Fruit fly (Drosophila melanogaster): ENCODE data around the gene CG45076.

DNA sequence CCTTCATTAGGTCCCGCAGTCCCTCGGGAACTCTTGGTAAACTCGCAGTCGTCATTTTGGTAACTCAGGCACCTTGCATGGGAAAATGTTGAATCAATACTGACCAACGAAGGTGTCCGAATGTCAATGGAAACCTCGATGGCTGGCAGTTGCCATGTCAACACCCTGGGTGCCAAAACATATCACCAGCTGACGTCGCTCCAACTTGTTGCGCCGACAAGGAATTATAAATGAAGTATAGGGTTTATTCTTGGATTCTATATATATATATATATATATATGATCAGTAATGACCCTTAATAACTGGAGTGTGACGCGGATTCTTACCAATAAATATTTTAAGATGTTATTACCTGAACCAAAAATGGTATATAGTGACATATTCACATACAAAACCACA, 26.7 kb upstream of the CG45076 start, which contains the start of gene CG14692:
- TF ChIP-seq psq (optimal IDR thresholded peaks at IDR 0.05): no peak
- TF ChIP-seq pan (optimal IDR thresholded peaks at IDR 0.05): no peak
- TF ChIP-seq EcR (GFP tag; optimal IDR thresholded peaks at IDR 0.05): no peak

All from whole organism.